Worm (Caenorhabditis elegans): ENCODE results near the gene scd-2.

DNA sequence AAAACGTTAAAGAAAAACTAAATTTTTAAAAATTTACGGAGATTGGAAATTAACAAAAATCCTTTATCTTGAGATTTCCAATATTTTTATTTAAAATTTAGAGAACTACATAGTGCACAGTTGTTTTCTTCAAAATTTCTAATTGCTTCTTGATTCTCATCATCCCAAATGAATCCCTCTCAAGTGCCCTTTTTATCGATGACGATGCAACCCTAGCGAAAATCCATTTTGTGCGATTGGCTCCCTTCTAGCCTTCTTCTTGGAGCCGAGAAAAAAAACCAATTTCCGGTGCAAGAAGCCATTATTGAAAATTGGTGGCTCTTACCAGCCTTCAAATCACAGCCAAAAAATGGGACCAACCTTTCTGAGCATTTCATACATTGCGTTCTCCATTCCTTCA is 29.5 kb downstream of the scd-2 start:
- TF ChIP-seq ama-1 (optimal IDR thresholded peaks at IDR 0.05), result no peak
- TF ChIP-seq ama-1 (GFP tag; optimal IDR thresholded peaks at IDR 0.05), result no peak
- no peak for TF ChIP-seq repo-1 (tag; optimal IDR thresholded peaks at IDR 0.05)
- TF ChIP-seq lin-26 (GFP tag; IDR thresholded peaks at IDR 0.05), result no peak
- no peak for TF ChIP-seq ceh-79 (tag; optimal IDR thresholded peaks at IDR 0.05)
- no peak for TF ChIP-seq madf-8 (GFP tag; conservative IDR thresholded peaks at IDR 0.05)
- TF ChIP-seq F23B12.7 (tag; optimal IDR thresholded peaks at IDR 0.05; ENCODE audit: insufficient read depth), result no peak
- TF ChIP-seq snpc-4 (GFP tag; optimal IDR thresholded peaks at IDR 0.05), result no peak
- TF ChIP-seq snpc-4 (tag; optimal IDR thresholded peaks at IDR 0.05), result no peak
- no peak for TF ChIP-seq dpl-1 (GFP tag; optimal IDR thresholded peaks at IDR 0.05)
- no peak for TF ChIP-seq mxl-1 (tag; optimal IDR thresholded peaks at IDR 0.05)
- TF ChIP-seq die-1 (tag; optimal IDR thresholded peaks at IDR 0.05), result no peak
- no peak for TF ChIP-seq B0336.3 (GFP tag; IDR thresholded peaks at IDR 0.05)
- no peak for TF ChIP-seq sea-2 (GFP tag; IDR thresholded peaks at IDR 0.05)
- TF ChIP-seq zim-3 (tag; optimal IDR thresholded peaks at IDR 0.05), result no peak

Data from whole organism, young adult.